Worm (Caenorhabditis elegans) whole organism, dauer: ENCODE measurements around the gene nhr-47.
"Not testable (repeated sequence)": the region's sequence is repeated elsewhere in the genome, so short reads cannot be mapped to it uniquely, and the experiment has no call there.

Source experiments
- unc-62 ChIP-seq: sonication (generic microtip); optimal IDR thresholded peaks from 2 replicates; lab custom pipeline; 2017; ENCODE audit warnings: missing biosample characterization, missing genetic modification reagents, missing genetic modification characterization

Gene nhr-47

ce11 chrV:5504807-5505442 is at the start of gene nhr-47, which contains the start of gene dnj-19:
Gene nhr-47 (plus strand): TSS chrV:5505253.
Gene dnj-19 (minus strand): TSS chrV:5504857.
- no peak for TF ChIP-seq unc-62 (GFP tag; lab: Kevin White, UChicago)

ce11 chrV:5459806-5460205 is 45.2 kb upstream of the nhr-47 start, which contains the start of gene ZC317.2:
Gene ZC317.2 (plus strand): TSS chrV:5460106.
- TF ChIP-seq unc-62 (GFP tag; lab: Kevin White, UChicago): no peak

DNA sequence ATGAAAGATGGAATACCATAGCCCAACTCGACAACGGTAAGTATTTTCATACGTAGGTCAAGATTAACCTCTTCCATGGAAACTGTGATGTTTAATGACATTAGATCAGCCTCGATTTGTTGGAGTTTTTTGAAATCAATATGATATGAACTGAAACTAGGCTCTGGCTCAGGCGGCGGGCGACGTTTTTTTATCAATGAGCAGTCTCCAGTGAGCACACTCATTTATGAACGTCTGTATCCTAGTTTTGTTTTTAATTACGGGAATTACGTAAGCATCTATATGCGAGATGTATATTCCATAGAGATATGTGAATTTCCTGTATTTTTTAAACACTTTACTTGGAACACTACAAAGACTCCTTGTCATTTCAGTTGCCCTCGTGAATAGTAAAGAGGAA is 42.2 kb upstream of the nhr-47 start, which contains the start of gene srg-67:
srg-67 (minus strand) TSS at position 101 of the 400 bp plus-strand sequence.
- TF ChIP-seq unc-62 (GFP tag; lab: Kevin White, UChicago): no peak

DNA sequence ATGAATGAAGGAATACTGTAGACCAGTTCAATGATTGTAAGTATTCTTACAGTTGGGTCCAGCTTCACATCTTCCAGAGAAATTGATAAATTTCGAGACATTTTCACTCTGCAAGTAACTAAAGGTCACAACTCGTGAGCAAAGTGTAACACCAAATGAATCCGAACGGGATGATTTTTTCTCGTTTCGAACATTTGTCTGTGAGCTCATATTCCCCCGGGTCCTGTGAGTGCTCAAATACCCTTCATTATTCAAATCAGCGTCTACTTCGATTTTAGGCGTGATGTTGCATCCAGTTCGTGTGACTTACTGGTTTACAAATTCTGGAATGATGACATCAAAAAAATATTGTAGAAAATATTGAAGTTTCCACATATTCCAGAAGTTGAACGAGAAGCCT is 39.7 kb upstream of the nhr-47 start, which contains the start of gene srg-68:
srg-68 (minus strand) TSS at position 101 of the 400 bp plus-strand sequence.
- no peak for TF ChIP-seq unc-62 (GFP tag; lab: Kevin White, UChicago)

ce11 chrV:5468489-5468888 is 36.6 kb upstream of the nhr-47 start, which contains the start of gene ZC317.6:
Gene ZC317.6 (minus strand): TSS chrV:5468589.
- TF ChIP-seq unc-62 (GFP tag; lab: Kevin White, UChicago): not testable (repeated sequence)

DNA sequence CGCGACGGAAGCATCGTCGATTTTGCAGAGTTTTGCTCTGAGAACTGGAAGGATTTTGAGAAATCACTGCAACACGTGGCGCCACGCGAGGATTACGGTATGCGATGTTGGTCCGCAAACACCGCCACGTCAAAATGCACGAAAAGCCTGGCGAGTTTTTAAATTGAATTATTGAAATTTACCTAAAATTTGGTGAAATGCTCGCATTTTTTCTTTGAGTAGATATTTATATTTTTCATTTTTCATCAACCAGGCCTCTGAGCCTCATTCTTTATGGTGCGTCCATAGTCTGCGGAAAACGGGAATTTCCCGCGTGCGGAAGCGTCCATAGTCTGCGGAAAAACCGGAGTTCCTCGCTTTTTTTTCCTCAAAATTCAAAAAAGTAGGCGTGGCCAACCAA is 34.1 kb upstream of the nhr-47 start, which contains the start of gene ZC317.7:
ZC317.7 (minus strand) TSS at position 101 of the 400 bp plus-strand sequence.
- TF ChIP-seq unc-62 (GFP tag; lab: Kevin White, UChicago): not testable (repeated sequence)

ce11 chrV:5477719-5478118 is 27.3 kb upstream of the nhr-47 start:
- TF ChIP-seq unc-62 (GFP tag; lab: Kevin White, UChicago): no peak

- TF ChIP-seq unc-62 (GFP tag; lab: Kevin White, UChicago): no peak
Observed at ce11 chrV:5482315-5482714, 22.7 kb upstream of the nhr-47 start, which contains the start of gene srg-66. Gene srg-66 (minus strand): TSS chrV:5482415.

- no peak for TF ChIP-seq unc-62 (GFP tag; lab: Kevin White, UChicago)
Observed at ce11 chrV:5484866-5485265, 20.2 kb upstream of the nhr-47 start, which contains the start of gene srg-65. Gene srg-65 (minus strand): TSS chrV:5484966.

ce11 chrV:5487180-5487579 is 17.9 kb upstream of the nhr-47 start:
- TF ChIP-seq unc-62 (GFP tag; lab: Kevin White, UChicago): no peak

DNA sequence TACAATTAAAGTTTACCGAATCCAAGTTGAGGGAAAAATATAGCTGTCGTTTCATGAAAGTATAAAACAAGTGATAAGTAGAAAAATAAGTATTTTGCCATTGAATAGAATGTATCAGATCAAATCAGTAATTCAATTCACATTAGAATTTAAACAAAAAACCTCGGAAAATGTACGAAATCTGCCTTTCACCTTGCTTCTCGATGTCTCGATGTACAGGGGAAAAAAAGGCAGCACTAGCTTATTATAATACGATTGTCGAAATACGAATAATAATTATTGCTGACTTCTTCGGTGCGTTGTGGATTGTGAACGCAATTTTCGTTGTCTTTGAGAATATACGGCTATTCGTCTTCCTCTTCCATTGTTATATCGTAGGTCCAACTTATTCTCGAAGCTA is 16.3 kb upstream of the nhr-47 start, which contains the start of gene grl-18:
grl-18 (minus strand) TSS at position 101 of the 400 bp plus-strand sequence.
- TF ChIP-seq unc-62 (GFP tag; lab: Kevin White, UChicago): no peak

DNA sequence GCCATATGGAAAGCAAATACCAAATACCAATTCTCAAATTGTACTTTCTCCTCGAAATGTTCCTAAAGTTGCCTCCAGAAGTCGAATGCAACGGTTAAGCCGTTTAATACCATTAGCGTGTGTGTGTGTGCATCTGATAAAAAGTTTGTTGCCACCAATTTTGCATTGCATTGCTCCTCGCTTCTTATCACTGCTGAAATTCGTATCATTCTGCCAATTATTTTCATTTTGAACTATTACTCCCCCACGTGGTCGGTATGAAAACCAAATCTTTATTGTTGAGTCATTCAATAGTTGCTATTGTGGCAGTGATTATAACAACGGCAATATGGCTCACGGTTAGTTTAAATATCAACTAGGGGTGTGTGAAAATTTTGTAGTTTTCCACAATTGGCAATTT is 14.8 kb upstream of the nhr-47 start, which contains the start of gene T05C3.6:
T05C3.6 (plus strand) TSS at position 241 of the 400 bp plus-strand sequence.
- TF ChIP-seq unc-62 (GFP tag; lab: Kevin White, UChicago): no peak

ce11 chrV:5493447-5493846 is 11.6 kb upstream of the nhr-47 start, which contains the start of gene T05C3.2:
Gene T05C3.2 (plus strand): TSS chrV:5493747.
- TF ChIP-seq unc-62 (GFP tag; lab: Kevin White, UChicago): no peak

DNA sequence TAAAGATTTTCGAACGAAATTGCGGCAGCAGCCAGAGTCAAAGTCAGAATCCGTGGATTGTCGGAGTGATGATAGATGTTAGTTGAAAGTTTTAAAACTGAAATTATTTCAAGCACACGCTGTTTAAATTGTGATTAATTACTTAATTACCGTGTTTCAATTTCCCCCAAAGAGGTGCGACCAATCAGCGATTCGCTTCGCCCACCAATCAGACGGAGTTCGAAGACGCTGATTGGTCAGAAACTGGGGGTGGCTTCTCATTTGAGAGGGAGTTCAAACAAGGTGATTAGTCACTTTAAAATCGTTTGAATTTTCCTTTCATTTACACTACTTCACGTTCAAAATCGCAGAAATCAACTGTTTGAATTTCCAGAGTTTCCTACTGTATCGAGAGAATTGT is 5.6 kb upstream of the nhr-47 start:
- no peak for TF ChIP-seq unc-62 (GFP tag; lab: Kevin White, UChicago)

ce11 chrV:5502701-5503100 is 2.4 kb upstream of the nhr-47 start:
- TF ChIP-seq unc-62 (GFP tag; lab: Kevin White, UChicago): no peak

- TF ChIP-seq unc-62 (GFP tag; lab: Kevin White, UChicago): no peak
Observed at ce11 chrV:5504295-5504694, 758 bp upstream of the nhr-47 start.

DNA sequence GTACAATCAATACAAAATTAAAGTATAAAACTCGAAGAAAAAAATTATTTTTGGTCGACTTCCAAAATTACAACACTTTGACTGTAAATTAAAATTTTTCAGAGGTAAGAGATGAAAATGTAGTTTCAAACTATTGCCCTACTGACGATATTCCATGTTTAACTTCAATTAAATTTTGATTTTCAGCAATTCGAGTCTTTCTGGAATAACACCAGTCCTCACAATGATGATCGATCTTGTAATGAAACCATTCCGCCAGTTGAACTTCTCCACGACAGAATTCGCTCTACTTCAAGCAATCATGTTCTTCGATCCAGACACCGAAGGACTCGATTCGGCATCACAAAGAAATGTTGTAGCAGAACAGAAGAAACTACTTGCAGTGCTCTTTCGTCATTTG is 4.1 kb downstream of the nhr-47 start:
- TF ChIP-seq unc-62 (GFP tag; lab: Kevin White, UChicago): no peak
